Worm (Caenorhabditis elegans): ENCODE results near the gene F08F3.4.

The F08F3.4 gene

ce11 chrV:5392993-5393628 lies 17.6 kb upstream of the F08F3.4 start, which contains the start of gene C35A11.4 (continued):
- TF ChIP-seq nhr-77 (tag; optimal IDR thresholded peaks at IDR 0.05) (no peak), blmp-1 (tag; optimal IDR thresholded peaks at IDR 0.05) (no peak), unc-130 (tag; optimal IDR thresholded peaks at IDR 0.05) (no peak), zip-4 (GFP tag; optimal IDR thresholded peaks at IDR 0.05) (no peak), hlh-4 (tag; optimal IDR thresholded peaks at IDR 0.05) (no peak), lin-14 (GFP tag; optimal IDR thresholded peaks at IDR 0.05) (no peak), sox-4 (tag; optimal IDR thresholded peaks at IDR 0.05) (no peak), ceh-90 (tag; optimal IDR thresholded peaks at IDR 0.05) (no peak), pqm-1 (tag; optimal IDR thresholded peaks at IDR 0.05) (peak; percentile 27), aly-2 (tag; optimal IDR thresholded peaks at IDR 0.05) (no peak), nhr-76 (tag; optimal IDR thresholded peaks at IDR 0.05) (no peak), nhr-90 (tag; optimal IDR thresholded peaks at IDR 0.05; ENCODE audit: poor library complexity) (no peak), sptf-1 (tag; optimal IDR thresholded peaks at IDR 0.05) (no peak)

- TF ChIP-seq Y116A8C.19 (tag; optimal IDR thresholded peaks at IDR 0.05; ENCODE audit: borderline replicate concordance), result no peak
- peak; percentile 3 for TF ChIP-seq lin-14 (GFP tag; optimal IDR thresholded peaks at IDR 0.05)
Measured at ce11 chrV:5403938-5404337, 6.8 kb upstream of the F08F3.4 start.

ce11 chrV:5405053-5405452 lies 5.7 kb upstream of the F08F3.4 start, which contains the start of gene dmsr-7:
Gene dmsr-7 (plus strand): TSS chrV:5405353.
- no peak for TF ChIP-seq ztf-11 (tag; optimal IDR thresholded peaks at IDR 0.05)
- no peak for TF ChIP-seq lin-15B (tag; optimal IDR thresholded peaks at IDR 0.05)
- TF ChIP-seq ceh-82 (tag; optimal IDR thresholded peaks at IDR 0.05), result no peak
- no peak for TF ChIP-seq hpl-2 (GFP tag; optimal IDR thresholded peaks at IDR 0.05)
- no peak for TF ChIP-seq lsy-2 (tag; optimal IDR thresholded peaks at IDR 0.05)
- no peak for TF ChIP-seq F16B12.6 (tag; optimal IDR thresholded peaks at IDR 0.05)
- TF ChIP-seq jun-1 (tag; optimal IDR thresholded peaks at IDR 0.05), result no peak
- TF ChIP-seq ets-5 (GFP tag; IDR thresholded peaks at IDR 0.05), result no peak
- no peak for TF ChIP-seq skn-1 (tag; optimal IDR thresholded peaks at IDR 0.05)
- TF ChIP-seq nhr-84 (tag; optimal IDR thresholded peaks at IDR 0.05), result no peak
- no peak for TF ChIP-seq mep-1 (tag; optimal IDR thresholded peaks at IDR 0.05)
- TF ChIP-seq mef-2 (tag; optimal IDR thresholded peaks at IDR 0.05), result no peak
- no peak for TF ChIP-seq nhr-77 (tag; optimal IDR thresholded peaks at IDR 0.05)
- no peak for TF ChIP-seq ceh-63 (GFP tag; optimal IDR thresholded peaks at IDR 0.05)
- no peak for TF ChIP-seq zip-4 (GFP tag; optimal IDR thresholded peaks at IDR 0.05)
- no peak for TF ChIP-seq lin-35 (GFP tag; optimal IDR thresholded peaks at IDR 0.05)
- TF ChIP-seq zag-1 (tag; optimal IDR thresholded peaks at IDR 0.05), result no peak
- TF ChIP-seq unc-98 (GFP tag; IDR thresholded peaks at IDR 0.05), result no peak

ce11 chrV:5408223-5408622 lies 2.5 kb upstream of the F08F3.4 start, which contains the start of gene C25A6.1:
Gene C25A6.1 (plus strand): TSS chrV:5408523.
- TF ChIP-seq swsn-7 (tag; optimal IDR thresholded peaks at IDR 0.05) (no peak), egl-27 (tag; optimal IDR thresholded peaks at IDR 0.05) (no peak), zag-1 (tag; optimal IDR thresholded peaks at IDR 0.05) (no peak), rnt-1 (tag; optimal IDR thresholded peaks at IDR 0.05) (no peak), aly-2 (tag; optimal IDR thresholded peaks at IDR 0.05) (no peak), sup-37 (GFP tag; optimal IDR thresholded peaks at IDR 0.05) (no peak), ama-1 (optimal IDR thresholded peaks at IDR 0.05) (no peak), lir-3 (tag; optimal IDR thresholded peaks at IDR 0.05; ENCODE audit: poor library complexity) (no peak), grh-1 (GFP tag; IDR thresholded peaks at IDR 0.05) (no peak), ces-1 (GFP tag; optimal IDR thresholded peaks at IDR 0.05) (no peak)

All from whole organism, L1 larva.